Worm (Caenorhabditis elegans) whole organism, early embryonic: Measurements from ENCODE around the gene F28A10.13.

ENCODE experiments used
- B0310.2 ChIP-seq: sonication (generic microtip); optimal IDR thresholded peaks from 2 replicates; lab custom pipeline; 2016; ENCODE audit warnings: mild to moderate bottlenecking, missing genetic modification characterization, missing compliant biosample characterization
- F13C5.2 ChIP-seq: sonication (generic microtip); optimal IDR thresholded peaks from 2 replicates; lab custom pipeline; 2017; ENCODE audit warnings: mild to moderate bottlenecking, missing genetic modification characterization, inconsistent platforms, missing compliant biosample characterization
- aly-1 ChIP-seq: sonication (generic microtip); optimal IDR thresholded peaks from 2 replicates; lab custom pipeline; 2016; ENCODE audit warnings: missing genetic modification characterization, missing compliant biosample characterization
- ama-1 ChIP-seq: fragments of 150-350 bp; optimal IDR thresholded peaks from 2 replicates; lab custom pipeline; 2014
- ceh-13 ChIP-seq: fragments of 200-800 bp; sonication (Bioruptor generic); optimal IDR thresholded peaks from 2 replicates; lab custom pipeline; 2018; ENCODE audit warnings: mild to moderate bottlenecking, missing genetic modification characterization, missing compliant biosample characterization
- ceh-36 ChIP-seq: sonication (generic microtip); optimal IDR thresholded peaks from 2 replicates; lab custom pipeline; 2016; ENCODE audit warnings: missing genetic modification characterization, inconsistent platforms, missing compliant biosample characterization
- ets-7 ChIP-seq: sonication (generic microtip); optimal IDR thresholded peaks from 2 replicates; lab custom pipeline; 2016; ENCODE audit warnings: missing genotype, missing genetic modification characterization, missing compliant biosample characterization
- flt-1 ChIP-seq: fragments of 200-800 bp; sonication (Bioruptor generic); IDR thresholded peaks from 2 replicates; pipeline ENCODE4 v1.3.6; 2022; ENCODE audit warnings: missing genetic modification characterization, missing compliant biosample characterization
- hmbx-1 ChIP-seq: sonication (generic microtip); optimal IDR thresholded peaks from 2 replicates; lab custom pipeline; 2016; ENCODE audit warnings: mild to moderate bottlenecking, missing genetic modification characterization, missing compliant biosample characterization
- hmg-4 ChIP-seq: fragments of 200-800 bp; sonication (Bioruptor generic); optimal IDR thresholded peaks from 2 replicates; lab custom pipeline; 2018; ENCODE audit warnings: mild to moderate bottlenecking, missing genetic modification characterization, missing compliant biosample characterization
- hnd-1 ChIP-seq: sonication (generic microtip); optimal IDR thresholded peaks from 2 replicates; lab custom pipeline; 2016; ENCODE audit warnings: missing genetic modification characterization, missing compliant biosample characterization
- pes-1 ChIP-seq: fragments of 200-800 bp; sonication (Bioruptor generic); IDR thresholded peaks from 2 replicates; pipeline ENCODE4 v1.3.6; 2022; ENCODE audit warnings: missing genetic modification reagents, missing genetic modification characterization, missing compliant biosample characterization
- scrt-1 ChIP-seq: fragments of 200-800 bp; sonication (Bioruptor generic); IDR thresholded peaks from 2 replicates; pipeline ENCODE4 v1.3.6; 2022; ENCODE audit warnings: missing genetic modification characterization, missing compliant biosample characterization
- sea-1 ChIP-seq: fragments of 200-800 bp; sonication (Bioruptor generic); conservative IDR thresholded peaks from 2 replicates; pipeline ENCODE4 v1.3.6; 2022; ENCODE audit warnings: missing genetic modification characterization, missing compliant biosample characterization
- tbx-11 ChIP-seq: fragments of 200-800 bp; sonication (Bioruptor generic); IDR thresholded peaks from 2 replicates; pipeline ENCODE4 v1.3.6; 2022; ENCODE audit warnings: missing genetic modification characterization, missing compliant biosample characterization
- tbx-37 ChIP-seq: fragments of 200-800 bp; sonication (Bioruptor generic); conservative IDR thresholded peaks from 2 replicates; pipeline ENCODE4 v1.3.6; 2022; ENCODE audit warnings: missing genetic modification reagents, missing genetic modification characterization, missing compliant biosample characterization
- tra-4 ChIP-seq: sonication (generic microtip); optimal IDR thresholded peaks from 2 replicates; lab custom pipeline; 2017; ENCODE audit warnings: missing genetic modification characterization, missing compliant biosample characterization

Gene F28A10.13

DNA sequence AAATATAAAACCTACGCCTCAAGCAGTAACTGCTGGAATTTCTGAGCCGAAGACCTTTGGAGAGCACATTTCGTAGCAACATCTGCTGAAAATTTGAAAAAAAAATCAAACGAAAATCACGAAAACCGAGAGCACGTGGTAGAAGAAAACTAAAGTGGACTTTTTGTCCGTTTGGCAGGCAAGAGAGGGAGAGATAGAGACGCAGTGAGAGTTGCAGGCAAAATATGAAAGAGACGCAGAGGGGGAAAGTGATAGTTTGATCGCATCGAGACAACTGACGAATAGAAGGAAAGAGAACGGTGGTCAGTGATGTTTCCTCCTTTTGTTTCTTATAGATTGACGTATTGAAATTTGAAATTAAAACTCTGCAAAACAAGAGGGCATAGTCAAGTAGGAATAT lies at the start of gene F28A10.13, which contains the start of gene acdh-9:
TSS of gene F28A10.13 (plus strand) at position 294 of the 400 bp plus-strand sequence.
TSS of gene acdh-9 (minus strand) at position 85 of the 400 bp plus-strand sequence.
- TF ChIP-seq ceh-13 (GFP tag; lab: Kevin White, UChicago) (no peak), flt-1 (GFP tag; lab: Robert Waterston, UW) (no peak), pes-1 (GFP tag; lab: Robert Waterston, UW) (no peak), tbx-11 (GFP tag; lab: Robert Waterston, UW) (no peak), ama-1 (lab: Kevin White, UChicago) (no peak), hnd-1 (tag; lab: Kevin White, UChicago) (no peak)

DNA sequence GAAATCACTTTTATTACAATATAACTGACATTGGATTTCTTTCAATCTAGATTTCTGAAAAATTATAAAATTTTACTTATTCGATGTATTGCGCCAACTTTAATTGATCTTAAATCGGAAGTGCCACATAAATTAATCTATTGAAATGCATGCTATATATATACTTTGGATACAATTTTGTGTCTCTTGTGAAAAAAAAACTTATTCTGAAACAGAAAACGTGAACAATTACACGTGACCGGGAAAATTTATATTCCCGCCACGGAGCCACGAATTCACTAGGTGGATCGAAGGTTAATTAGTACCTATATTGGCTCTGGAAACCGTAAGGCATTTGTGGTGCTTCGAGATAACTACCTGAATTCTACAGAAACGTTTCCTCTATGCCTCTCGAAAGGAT lies 48.9 kb upstream of the F28A10.13 start, which contains the start of gene F46F5.14:
TSS of gene F46F5.14 (plus strand) at position 301 of the 400 bp plus-strand sequence.
- TF ChIP-seq ets-7 (tag; lab: Kevin White, UChicago) (no peak), hnd-1 (tag; lab: Kevin White, UChicago) (no peak), tbx-11 (GFP tag; lab: Robert Waterston, UW) (no peak), hmg-4 (GFP tag; lab: Kevin White, UChicago) (no peak), pes-1 (GFP tag; lab: Robert Waterston, UW) (no peak), aly-1 (tag; lab: Kevin White, UChicago) (no peak), scrt-1 (GFP tag; lab: Robert Waterston, UW) (no peak)

DNA sequence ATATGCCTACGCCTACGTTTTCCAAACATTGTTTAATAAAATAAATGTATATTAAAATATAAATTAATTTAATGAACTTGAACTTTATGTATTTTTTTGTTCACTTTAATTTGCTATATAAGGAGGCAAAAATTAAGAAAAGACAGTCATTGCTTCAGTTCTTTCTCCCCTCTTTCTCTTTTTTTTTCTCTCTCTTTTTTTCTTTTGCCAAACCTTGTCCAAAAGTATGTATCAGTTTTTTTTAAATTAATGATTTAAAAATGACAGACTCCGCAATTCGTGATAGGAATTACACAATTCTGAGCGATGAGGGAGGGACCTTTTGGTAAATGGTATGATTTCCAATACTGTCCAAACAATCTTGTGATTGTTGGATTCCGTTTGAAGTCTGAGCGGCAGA lies 45.6 kb upstream of the F28A10.13 start, which contains the start of gene F46F5.13:
TSS of gene F46F5.13 (plus strand) at position 301 of the 400 bp plus-strand sequence.
- no peak for TF ChIP-seq hmg-4 (GFP tag; lab: Kevin White, UChicago)
- TF ChIP-seq B0310.2 (tag; lab: Kevin White, UChicago): no peak
- TF ChIP-seq ama-1 (lab: Kevin White, UChicago): no peak
- TF ChIP-seq pes-1 (GFP tag; lab: Robert Waterston, UW): no peak
- TF ChIP-seq hmbx-1 (tag; lab: Kevin White, UChicago): no peak
- no peak for TF ChIP-seq tbx-37

DNA sequence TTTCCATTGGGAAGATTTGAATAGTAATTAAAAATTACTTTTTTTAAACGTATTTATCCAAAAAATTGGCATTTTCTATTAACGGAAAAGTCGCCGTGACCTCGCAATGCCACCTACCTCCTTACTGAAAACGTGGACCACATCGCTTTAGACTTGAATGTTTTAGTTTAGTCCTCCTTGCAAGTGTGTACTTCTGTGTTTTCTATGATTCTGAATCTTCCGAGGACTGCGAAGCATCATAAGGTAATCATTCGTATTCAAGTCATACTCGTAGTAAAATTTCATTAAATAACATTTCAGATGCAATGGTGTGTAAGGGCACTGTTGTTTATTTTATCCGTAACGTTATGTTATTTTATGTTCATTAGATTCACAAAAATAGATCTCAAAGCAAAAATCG lies 40.2 kb upstream of the F28A10.13 start, which contains the start of gene F46F5.11:
TSS of gene F46F5.11 (plus strand) at position 301 of the 400 bp plus-strand sequence.
- TF ChIP-seq scrt-1 (GFP tag; lab: Robert Waterston, UW) (no peak), hmg-4 (GFP tag; lab: Kevin White, UChicago) (no peak), ets-7 (tag; lab: Kevin White, UChicago) (no peak), pes-1 (GFP tag; lab: Robert Waterston, UW) (no peak), hmbx-1 (tag; lab: Kevin White, UChicago) (no peak)

DNA sequence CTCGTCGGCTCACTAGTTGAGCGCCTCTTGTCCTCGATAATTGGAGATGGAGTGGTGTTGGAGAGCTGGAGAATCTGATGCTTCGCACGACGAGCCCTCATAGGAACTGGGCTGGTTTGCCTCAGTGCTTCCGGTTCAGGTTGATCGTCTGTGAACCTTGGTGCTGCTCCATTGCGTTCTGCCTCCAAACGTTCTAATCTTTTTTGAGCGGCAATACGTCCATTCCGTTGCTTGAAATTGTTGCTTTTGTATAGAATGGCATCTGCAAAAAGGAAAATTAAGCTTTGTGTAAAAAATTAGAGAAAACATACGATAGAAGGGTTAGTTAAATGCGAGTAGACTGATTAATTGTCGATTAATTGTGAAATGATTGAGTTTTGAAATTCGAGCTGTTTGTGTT lies 35.7 kb upstream of the F28A10.13 start, which contains the start of gene F46F5.5:
TSS of gene F46F5.5 (minus strand) at position 101 of the 400 bp plus-strand sequence.
- TF ChIP-seq hmbx-1 (tag; lab: Kevin White, UChicago) (no peak), ama-1 (lab: Kevin White, UChicago) (no peak), tbx-37 (no peak), scrt-1 (GFP tag; lab: Robert Waterston, UW) (no peak), ceh-13 (GFP tag; lab: Kevin White, UChicago) (no peak), ets-7 (tag; lab: Kevin White, UChicago) (no peak), aly-1 (tag; lab: Kevin White, UChicago) (no peak), hnd-1 (tag; lab: Kevin White, UChicago) (no peak), hmg-4 (GFP tag; lab: Kevin White, UChicago) (no peak), F13C5.2 (tag; lab: Kevin White, UChicago) (no peak), ceh-36 (tag; lab: Kevin White, UChicago) (no peak), pes-1 (GFP tag; lab: Robert Waterston, UW) (no peak), sea-1 (GFP tag; lab: Robert Waterston, UW) (no peak), tra-4 (tag; lab: Kevin White, UChicago) (no peak), tbx-11 (GFP tag; lab: Robert Waterston, UW) (no peak), flt-1 (GFP tag; lab: Robert Waterston, UW) (no peak)

DNA sequence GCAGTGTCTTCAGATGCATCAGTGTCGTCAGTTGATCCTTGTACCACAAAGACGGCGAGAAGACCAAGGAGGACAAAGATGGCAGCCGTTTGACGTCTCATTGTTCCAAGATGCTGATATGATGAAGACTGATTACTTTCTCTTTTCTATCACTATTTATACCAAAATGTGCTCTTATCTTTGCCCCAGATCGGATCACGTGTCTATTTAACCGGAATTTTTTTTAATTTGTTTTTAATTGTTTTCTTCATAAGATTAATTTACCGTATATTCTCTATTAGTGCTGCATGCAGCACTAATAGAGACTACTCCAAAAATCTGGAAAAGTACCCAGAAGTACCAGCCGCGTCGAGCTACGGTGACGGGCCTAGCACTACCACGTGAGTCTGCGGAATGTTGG lies 33.9 kb upstream of the F28A10.13 start, which contains the start of gene msrp-3:
TSS of gene msrp-3 (minus strand) at position 101 of the 400 bp plus-strand sequence.
- no peak for TF ChIP-seq ceh-13 (GFP tag; lab: Kevin White, UChicago)
- no peak for TF ChIP-seq ama-1 (lab: Kevin White, UChicago)
- TF ChIP-seq tra-4 (tag; lab: Kevin White, UChicago): no peak
- no peak for TF ChIP-seq ets-7 (tag; lab: Kevin White, UChicago)
- no peak for TF ChIP-seq hmbx-1 (tag; lab: Kevin White, UChicago)
- no peak for TF ChIP-seq pes-1 (GFP tag; lab: Robert Waterston, UW)
- no peak for TF ChIP-seq sea-1 (GFP tag; lab: Robert Waterston, UW)
- TF ChIP-seq flt-1 (GFP tag; lab: Robert Waterston, UW): no peak
- no peak for TF ChIP-seq F13C5.2 (tag; lab: Kevin White, UChicago)
- no peak for TF ChIP-seq aly-1 (tag; lab: Kevin White, UChicago)
- no peak for TF ChIP-seq B0310.2 (tag; lab: Kevin White, UChicago)
- TF ChIP-seq tbx-37: no peak
- TF ChIP-seq scrt-1 (GFP tag; lab: Robert Waterston, UW): no peak
- no peak for TF ChIP-seq hnd-1 (tag; lab: Kevin White, UChicago)
- TF ChIP-seq tbx-11 (GFP tag; lab: Robert Waterston, UW): no peak
- TF ChIP-seq ceh-36 (tag; lab: Kevin White, UChicago): no peak
- no peak for TF ChIP-seq hmg-4 (GFP tag; lab: Kevin White, UChicago)

DNA sequence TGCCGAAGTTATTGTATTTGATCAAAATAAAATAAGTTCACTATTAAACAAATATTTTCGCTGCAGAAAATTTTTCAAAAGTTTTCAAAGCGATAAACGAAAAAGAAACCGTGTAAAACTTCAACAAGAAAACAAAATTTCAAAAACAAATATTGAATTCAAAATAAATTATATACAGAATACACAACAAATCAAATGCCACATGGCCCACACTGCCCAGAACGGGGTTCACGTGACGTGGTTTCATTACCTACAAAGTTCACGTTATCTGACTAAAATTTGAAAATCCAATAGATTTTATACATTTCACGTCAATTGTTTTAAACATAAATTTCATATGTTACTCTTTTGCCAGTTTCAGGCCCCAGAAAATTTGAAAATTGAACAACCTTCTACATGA lies 28.1 kb upstream of the F28A10.13 start, which contains the start of gene F46F5.7:
TSS of gene F46F5.7 (minus strand) at position 101 of the 400 bp plus-strand sequence.
- TF ChIP-seq ceh-13 (GFP tag; lab: Kevin White, UChicago): no peak
- no peak for TF ChIP-seq ama-1 (lab: Kevin White, UChicago)
- TF ChIP-seq hmbx-1 (tag; lab: Kevin White, UChicago): no peak
